Worm (Caenorhabditis elegans) whole organism, midembryonic: ENCODE measurements around the gene R03H10.7.
"Not testable (repeated sequence)": the region's sequence is repeated elsewhere in the genome, so short reads cannot be mapped to it uniquely, and the experiment has no call there.

ENCODE experiments used
- T22C8.4 ChIP-seq: fragments of 200-800 bp; sonication (Bioruptor generic); IDR thresholded peaks from 2 replicates; pipeline ENCODE4 v1.3.6; 2022; ENCODE audit warnings: missing genetic modification characterization, missing compliant biosample characterization
- cog-1 ChIP-seq: sonication (generic microtip); optimal IDR thresholded peaks from 2 replicates; lab custom pipeline; 2016; ENCODE audit warnings: missing genetic modification characterization, missing compliant biosample characterization
- flt-1 ChIP-seq: fragments of 200-800 bp; sonication (Bioruptor generic); IDR thresholded peaks from 2 replicates; pipeline ENCODE4 v1.3.6; 2022; ENCODE audit warnings: missing genetic modification characterization, missing compliant biosample characterization
- klf-2 ChIP-seq: fragments of 200-800 bp; sonication (Bioruptor generic); conservative IDR thresholded peaks from 2 replicates; pipeline ENCODE4 v1.3.6; 2022; ENCODE audit warnings: missing genetic modification reagents, missing genetic modification characterization, missing compliant biosample characterization
- med-1 ChIP-seq: sonication (generic microtip); optimal IDR thresholded peaks from 2 replicates; lab custom pipeline; 2017; ENCODE audit warnings: missing genetic modification characterization, mild to moderate bottlenecking, missing compliant biosample characterization, antibody characterized with exemption, missing genetic modification reagents; ENCODE audit not compliant: insufficient read depth
- ref-1 ChIP-seq: fragments of 200-800 bp; sonication (Bioruptor generic); conservative IDR thresholded peaks from 2 replicates; pipeline ENCODE4 v1.3.6; 2022; ENCODE audit warnings: missing genetic modification reagents, missing genetic modification characterization, missing compliant biosample characterization
- tab-1 ChIP-seq: fragments of 200-800 bp; sonication (Bioruptor generic); IDR thresholded peaks from 2 replicates; pipeline ENCODE4 v1.3.6; 2022; ENCODE audit warnings: missing genetic modification characterization, missing compliant biosample characterization
- ztf-23 ChIP-seq: fragments of 200-800 bp; sonication (Bioruptor generic); IDR thresholded peaks from 2 replicates; pipeline ENCODE4 v1.3.6; 2022; ENCODE audit warnings: missing genetic modification reagents, missing genetic modification characterization, missing compliant biosample characterization
- ztf-29 ChIP-seq: fragments of 200-800 bp; sonication (Bioruptor generic); IDR thresholded peaks from 2 replicates; pipeline ENCODE4 v1.3.6; 2022; ENCODE audit warnings: missing genetic modification reagents, missing genetic modification characterization, missing compliant biosample characterization

The R03H10.7 gene

DNA sequence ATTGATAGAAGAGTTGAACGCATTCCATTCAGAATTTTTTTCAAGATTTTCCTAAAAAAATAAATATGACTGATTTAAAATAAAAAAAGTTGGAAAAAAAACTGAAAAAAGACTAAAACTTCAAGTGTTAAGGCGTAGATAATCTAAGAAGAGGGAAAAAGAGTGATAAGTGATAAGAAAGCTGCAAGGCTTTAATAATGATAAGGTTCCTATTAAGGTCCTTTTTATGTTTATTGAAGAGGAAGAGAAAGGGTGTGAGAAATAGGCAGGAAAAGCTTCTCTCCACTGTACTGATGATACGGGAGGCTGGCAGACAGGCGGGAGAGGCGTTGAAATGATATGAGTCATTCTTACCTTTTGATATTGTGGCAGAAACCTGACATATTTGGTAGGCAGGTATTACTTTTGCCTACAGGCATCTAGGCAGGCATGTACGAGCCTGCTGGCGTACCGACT is 25.0 kb upstream of the R03H10.7 start, which contains the start of gene mth-1:
Gene mth-1 (minus strand): TSS at position 51 of the 456 bp plus-strand sequence.
- TF ChIP-seq ztf-29 (GFP tag; lab: Robert Waterston, UW) (no peak), ztf-23 (GFP tag; lab: Robert Waterston, UW) (no peak), flt-1 (GFP tag; lab: Robert Waterston, UW) (no peak), cog-1 (tag; lab: Kevin White, UChicago) (no peak), ref-1 (GFP tag; lab: Robert Waterston, UW) (no peak), tab-1 (no peak), T22C8.4 (GFP tag; lab: Robert Waterston, UW) (no peak), med-1 (GFP tag; lab: Kevin White, UChicago) (no peak), klf-2 (GFP tag; lab: Robert Waterston, UW) (no peak)

DNA sequence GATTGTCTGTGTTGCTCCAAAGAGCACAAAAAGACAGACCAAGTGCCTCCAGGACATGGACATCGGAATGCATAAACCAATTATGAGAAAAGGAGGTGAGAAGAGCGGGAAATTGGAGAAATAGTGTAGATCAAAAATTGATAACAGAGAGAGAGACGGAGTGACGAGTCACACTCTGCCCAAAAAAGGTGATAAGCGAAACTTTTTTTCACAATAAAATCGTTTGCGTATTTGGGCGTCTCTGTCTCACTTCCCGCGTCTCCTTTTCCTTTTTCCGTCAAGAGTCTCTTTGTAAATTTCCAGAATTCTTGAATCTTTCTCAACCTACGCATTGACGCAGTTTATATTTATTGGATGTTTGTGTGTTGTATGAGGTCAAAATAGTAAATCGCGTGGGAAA is 15.4 kb upstream of the R03H10.7 start, which contains the start of gene mth-2:
Gene mth-2 (minus strand): TSS at position 188 of the 400 bp plus-strand sequence.
- TF ChIP-seq tab-1 (no peak), flt-1 (GFP tag; lab: Robert Waterston, UW) (no peak), med-1 (GFP tag; lab: Kevin White, UChicago) (no peak)

DNA sequence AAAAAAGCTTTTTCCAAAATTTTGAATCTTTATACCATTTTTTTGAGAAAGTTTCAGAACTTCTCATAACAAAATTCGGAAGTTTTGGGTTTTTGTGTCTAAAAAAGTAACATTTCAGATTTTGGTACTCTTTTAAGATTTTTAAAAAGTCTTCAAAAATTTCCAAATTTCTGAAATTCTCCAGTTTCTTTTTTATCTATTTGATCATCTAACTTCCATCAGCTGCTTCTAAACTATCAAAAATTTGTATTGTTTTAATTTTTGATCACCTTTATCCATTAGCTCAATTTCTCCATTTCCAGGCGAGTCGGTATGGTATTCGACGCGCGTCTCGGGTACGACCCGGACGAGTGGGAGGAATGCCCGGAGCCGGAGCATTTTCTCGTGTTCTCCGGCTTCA is 7.6 kb upstream of the R03H10.7 start, which contains the start of gene cpna-1:
Gene cpna-1 (plus strand): TSS at position 301 of the 400 bp plus-strand sequence.
- TF ChIP-seq med-1 (GFP tag; lab: Kevin White, UChicago) (no peak), flt-1 (GFP tag; lab: Robert Waterston, UW) (no peak), klf-2 (GFP tag; lab: Robert Waterston, UW) (no peak), ztf-29 (GFP tag; lab: Robert Waterston, UW) (no peak), T22C8.4 (GFP tag; lab: Robert Waterston, UW) (no peak), ref-1 (GFP tag; lab: Robert Waterston, UW) (no peak), tab-1 (no peak), ztf-23 (GFP tag; lab: Robert Waterston, UW) (no peak), cog-1 (tag; lab: Kevin White, UChicago) (no peak)

DNA sequence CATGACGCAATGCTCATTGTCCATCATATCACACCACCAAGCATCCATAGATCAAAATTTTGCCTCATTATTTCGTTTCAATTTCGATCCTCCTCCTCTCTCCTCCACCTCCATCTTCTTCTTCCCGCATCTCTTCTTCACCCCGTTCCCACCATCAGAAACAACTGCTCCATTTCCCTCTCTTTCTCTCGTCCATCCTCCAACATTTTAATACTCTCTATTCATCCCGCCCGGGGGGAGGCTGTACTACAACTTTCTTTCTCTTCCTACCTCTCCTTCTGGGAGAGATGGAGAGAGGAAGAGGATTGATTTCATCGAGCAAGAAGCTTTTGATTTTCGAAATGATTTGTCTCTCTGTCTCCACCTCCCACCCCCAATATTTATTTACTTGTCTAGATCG is 5.2 kb upstream of the R03H10.7 start:
- no peak for TF ChIP-seq klf-2 (GFP tag; lab: Robert Waterston, UW)
- no peak for TF ChIP-seq cog-1 (tag; lab: Kevin White, UChicago)

DNA sequence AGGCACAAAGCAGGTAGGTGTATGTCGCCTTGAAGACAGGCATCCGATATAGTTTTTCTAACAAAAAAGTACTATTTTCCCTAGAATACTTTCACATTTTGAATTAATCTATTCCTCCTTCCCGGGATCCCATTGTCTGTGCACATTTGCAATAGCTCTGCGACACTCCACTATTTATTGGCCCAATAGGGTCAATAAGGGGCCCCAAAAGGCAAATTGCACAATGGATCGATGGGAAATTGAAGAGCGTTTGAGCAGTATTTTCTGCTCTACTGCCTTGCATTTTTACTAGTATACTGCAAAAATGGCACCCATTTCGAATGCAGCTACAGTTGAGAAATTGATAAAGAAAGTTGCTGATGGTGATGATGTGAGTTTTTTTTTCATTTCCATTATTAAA is 3.6 kb upstream of the R03H10.7 start, which contains the start of gene R03H10.11:
Gene R03H10.11 (plus strand): TSS at position 301 of the 400 bp plus-strand sequence.
- TF ChIP-seq ref-1 (GFP tag; lab: Robert Waterston, UW) (no peak), med-1 (GFP tag; lab: Kevin White, UChicago) (no peak), klf-2 (GFP tag; lab: Robert Waterston, UW) (no peak), cog-1 (tag; lab: Kevin White, UChicago) (no peak), T22C8.4 (GFP tag; lab: Robert Waterston, UW) (no peak), ztf-29 (GFP tag; lab: Robert Waterston, UW) (no peak), ztf-23 (GFP tag; lab: Robert Waterston, UW) (no peak), flt-1 (GFP tag; lab: Robert Waterston, UW) (no peak), tab-1 (no peak)

DNA sequence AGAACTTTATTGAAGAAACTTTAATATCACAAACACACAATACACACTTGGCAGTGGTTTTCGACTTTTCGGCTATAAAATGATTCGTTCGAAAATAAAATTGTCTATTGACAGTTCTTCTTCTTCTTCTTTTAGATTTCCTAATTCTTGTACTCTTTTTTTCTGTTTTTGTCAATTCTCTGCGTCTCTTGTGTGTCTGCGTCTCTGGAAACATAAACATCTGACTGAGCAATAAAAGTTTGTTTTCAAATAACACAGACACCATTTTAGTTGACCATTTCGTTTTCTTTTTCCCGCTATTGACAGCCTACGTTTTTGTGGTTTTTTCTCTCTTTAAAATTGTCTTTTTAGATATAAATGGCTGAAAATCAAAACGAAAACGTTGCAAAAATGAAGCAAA is 1.2 kb upstream of the R03H10.7 start, which contains the start of gene R03H10.1:
Gene R03H10.1 (plus strand): TSS at position 352 of the 400 bp plus-strand sequence.
- no peak for TF ChIP-seq tab-1
- TF ChIP-seq klf-2 (GFP tag; lab: Robert Waterston, UW): no peak
- TF ChIP-seq flt-1 (GFP tag; lab: Robert Waterston, UW): no peak
- TF ChIP-seq ztf-23 (GFP tag; lab: Robert Waterston, UW): no peak
- no peak for TF ChIP-seq cog-1 (tag; lab: Kevin White, UChicago)
- no peak for TF ChIP-seq med-1 (GFP tag; lab: Kevin White, UChicago)
- no peak for TF ChIP-seq ref-1 (GFP tag; lab: Robert Waterston, UW)
- no peak for TF ChIP-seq ztf-29 (GFP tag; lab: Robert Waterston, UW)
- no peak for TF ChIP-seq T22C8.4 (GFP tag; lab: Robert Waterston, UW)

DNA sequence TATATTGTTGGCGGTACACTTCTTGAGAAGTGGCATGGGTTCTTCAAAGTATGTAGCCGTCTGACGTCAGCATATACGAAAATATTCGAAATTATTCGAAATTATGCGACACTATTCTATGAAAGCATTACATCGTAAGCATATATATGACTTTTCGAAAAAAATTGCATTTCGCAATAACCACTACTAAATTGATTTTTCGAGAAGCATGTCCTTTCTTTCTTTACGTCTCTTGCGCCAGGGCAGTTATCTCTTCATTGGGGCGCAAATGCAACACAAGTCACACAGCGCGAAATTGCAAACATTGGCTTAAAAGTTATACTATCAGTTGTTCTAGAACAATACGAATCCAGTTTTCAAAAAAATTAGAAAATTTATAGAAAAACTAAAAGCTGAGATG is 4.9 kb downstream of the R03H10.7 start:
- TF ChIP-seq ref-1 (GFP tag; lab: Robert Waterston, UW) (no peak), tab-1 (no peak), flt-1 (GFP tag; lab: Robert Waterston, UW) (no peak), cog-1 (tag; lab: Kevin White, UChicago) (no peak), med-1 (GFP tag; lab: Kevin White, UChicago) (no peak), ztf-23 (GFP tag; lab: Robert Waterston, UW) (no peak), klf-2 (GFP tag; lab: Robert Waterston, UW) (no peak), T22C8.4 (GFP tag; lab: Robert Waterston, UW) (no peak), ztf-29 (GFP tag; lab: Robert Waterston, UW) (no peak)

DNA sequence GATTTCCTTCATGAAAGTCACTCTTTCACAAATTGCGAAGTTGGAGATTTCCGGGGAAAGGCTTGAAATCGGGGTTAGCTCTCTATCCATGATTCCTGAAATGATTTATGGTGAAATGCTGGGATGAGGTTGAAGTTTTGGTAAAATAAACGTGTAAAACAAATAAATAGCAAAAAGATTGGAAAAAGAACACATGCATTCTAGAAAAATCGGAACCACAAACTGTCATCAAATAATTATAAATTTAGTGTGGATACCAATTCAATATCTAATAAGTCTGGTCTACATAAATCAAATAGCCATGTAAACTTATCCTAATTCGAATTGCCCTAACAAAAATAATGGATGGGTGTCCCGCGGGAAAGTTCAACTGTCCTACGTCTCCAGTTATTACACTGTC is 5.3 kb downstream of the R03H10.7 start, which contains the start of gene R03H10.6:
Gene R03H10.6 (minus strand): TSS at position 101 of the 400 bp plus-strand sequence.
- TF ChIP-seq tab-1 (no peak), ztf-23 (GFP tag; lab: Robert Waterston, UW) (no peak)

DNA sequence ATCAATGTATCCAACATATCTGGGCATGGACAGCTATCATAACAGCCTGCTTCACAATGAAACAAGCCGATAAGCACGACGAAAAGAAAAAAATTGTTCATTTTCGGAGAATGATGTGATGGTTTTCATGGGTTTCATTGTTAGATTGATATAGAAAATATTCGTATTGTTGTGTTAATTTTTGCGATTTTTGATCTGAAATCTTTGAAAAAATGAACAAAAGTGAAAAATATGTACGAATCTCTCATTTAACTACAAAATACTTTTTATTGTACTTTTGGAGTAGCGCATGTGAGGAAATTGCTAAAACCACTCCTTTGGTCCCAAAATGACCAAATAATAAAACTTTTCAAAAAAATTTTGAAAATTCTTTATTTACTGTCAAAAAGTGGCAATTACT is 8.2 kb downstream of the R03H10.7 start, which contains the start of gene R03H10.5:
Gene R03H10.5 (minus strand): TSS at position 101 of the 400 bp plus-strand sequence.
- TF ChIP-seq tab-1: no peak
- TF ChIP-seq klf-2 (GFP tag; lab: Robert Waterston, UW): no peak
- TF ChIP-seq T22C8.4 (GFP tag; lab: Robert Waterston, UW): no peak

DNA sequence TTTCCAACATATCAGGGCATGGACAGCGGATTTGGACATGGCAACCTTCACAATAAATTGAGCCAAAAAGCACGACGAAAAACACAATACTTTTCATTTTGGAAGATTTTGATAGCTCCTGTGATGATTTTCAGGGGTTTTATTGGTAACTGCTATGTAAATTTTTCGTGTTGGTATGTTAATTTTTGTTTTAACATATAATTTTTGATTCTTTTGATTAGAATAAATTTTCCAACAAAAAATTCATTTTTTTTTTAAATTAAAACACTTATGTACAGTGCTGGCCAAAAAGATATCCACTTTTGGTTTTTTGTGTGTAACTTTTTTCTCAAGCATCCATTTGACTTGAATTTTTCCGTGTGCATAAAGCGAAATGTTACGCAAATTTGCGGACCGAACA is 10.3 kb downstream of the R03H10.7 start, which contains the start of gene R03H10.4:
Gene R03H10.4 (minus strand): TSS at position 101 of the 400 bp plus-strand sequence.
- not testable (repeated sequence) for TF ChIP-seq T22C8.4 (GFP tag; lab: Robert Waterston, UW); tab-1; flt-1 (GFP tag; lab: Robert Waterston, UW)
